Fruit fly (Drosophila melanogaster) S2 (cell line): ENCODE data around the gene CG4297.

Experiments used
- CG8478 ChIP-seq: fragments of >200 bp; optimal IDR thresholded peaks from 2 replicates; lab custom pipeline; 2018
- CTCF ChIP-seq, 2 experiments: fragments of >200 bp; optimal IDR thresholded peaks; 2 replicates each; lab custom pipeline; 2018

- TF ChIP-seq CTCF (optimal IDR thresholded peaks at IDR 0.05; lab: Kevin White, UChicago) (no peak), CG8478 (lab: Kevin White, UChicago) (no peak)
These were observed 12.4 kb upstream of the CG4297 start for dm6 chr2L:484281-484943.
